Fruit fly (Drosophila melanogaster) whole organism, embryonic: ENCODE measurements around the gene CG12995.
A peak's percentile ranks its signal among the peaks of the same experiment; 100 is the strongest.

Source experiments
- BEAF-32 ChIP-seq: fragments of 200-800 bp; sonication (Bioruptor generic); optimal IDR thresholded peaks from 3 replicates; lab custom pipeline; 2017; ENCODE audit warnings: missing biosample characterization, missing genetic modification characterization, mild to moderate bottlenecking, moderate library complexity, missing genetic modification reagents
- CG10321 ChIP-seq: fragments of 200-800 bp; sonication (Bioruptor generic); IDR thresholded peaks from 2 replicates; pipeline ENCODE4 v1.3.6; 2022; ENCODE audit warnings: missing biosample characterization, missing genetic modification characterization
- CG11085 ChIP-seq: fragments of 200-800 bp; sonication (Bioruptor generic); IDR thresholded peaks from 2 replicates; pipeline ENCODE4 v1.3.6; 2022; ENCODE audit warnings: missing biosample characterization, missing genetic modification characterization
- CG11560 ChIP-seq: fragments of 200-800 bp; sonication (Bioruptor generic); IDR thresholded peaks from 3 replicates; pipeline ENCODE4 v1.3.6; 2022; ENCODE audit warnings: missing biosample characterization, missing genetic modification characterization
- CG11696 ChIP-seq: fragments of 200-800 bp; sonication (Bioruptor generic); IDR thresholded peaks from 2 replicates; pipeline ENCODE4 v1.3.6; 2022; ENCODE audit warnings: missing biosample characterization, missing genetic modification characterization
- CG2199 ChIP-seq: fragments of 200-800 bp; sonication (Bioruptor generic); IDR thresholded peaks from 3 replicates; pipeline ENCODE4 v1.3.6; 2022; ENCODE audit warnings: missing biosample characterization, missing genetic modification characterization
- CG2712 ChIP-seq: fragments of 200-800 bp; optimal IDR thresholded peaks from 3 replicates; lab custom pipeline; 2019; ENCODE audit warnings: missing biosample characterization, mild to moderate bottlenecking, missing genetic modification characterization, moderate library complexity
- CG3838 ChIP-seq: fragments of 200-800 bp; sonication (Bioruptor generic); optimal IDR thresholded peaks from 3 replicates; lab custom pipeline; 2016; ENCODE audit warnings: missing biosample characterization, missing genetic modification characterization
- CG4328 ChIP-seq: fragments of 200-800 bp; sonication (Bioruptor generic); optimal IDR thresholded peaks from 3 replicates; lab custom pipeline; 2017; ENCODE audit warnings: missing biosample characterization, missing genetic modification reagents, missing genetic modification characterization
- CG6791 ChIP-seq: fragments of 200-800 bp; sonication (Bioruptor generic); IDR thresholded peaks from 3 replicates; pipeline ENCODE4 v1.3.6; 2022; ENCODE audit warnings: missing biosample characterization, missing genetic modification characterization; ENCODE audit not compliant: partially characterized antibody
- CG7556 ChIP-seq: fragments of 200-800 bp; sonication (Bioruptor generic); optimal IDR thresholded peaks from 2 replicates; lab custom pipeline; 2017; ENCODE audit warnings: missing biosample characterization, mild to moderate bottlenecking, missing genetic modification characterization
- CG8089 ChIP-seq: fragments of 200-800 bp; sonication (Bioruptor generic); optimal IDR thresholded peaks from 3 replicates; lab custom pipeline; 2016; ENCODE audit warnings: missing biosample characterization, missing genetic modification characterization
- CG9609 ChIP-seq: fragments of 200-800 bp; sonication (Bioruptor generic); optimal IDR thresholded peaks from 3 replicates; lab custom pipeline; 2016; ENCODE audit warnings: missing biosample characterization, missing genetic modification characterization
- Dip3 ChIP-seq: fragments of 200-800 bp; sonication (Bioruptor generic); optimal IDR thresholded peaks from 3 replicates; lab custom pipeline; 2016; ENCODE audit warnings: missing biosample characterization, missing genetic modification characterization
- H2.0 ChIP-seq: fragments of 200-800 bp; sonication (Bioruptor generic); IDR thresholded peaks from 2 replicates; pipeline ENCODE4 v1.3.6; 2022; ENCODE audit warnings: missing biosample characterization, missing genetic modification characterization
- Hmr ChIP-seq: fragments of 200-800 bp; sonication (Bioruptor generic); optimal IDR thresholded peaks from 3 replicates; lab custom pipeline; 2017; ENCODE audit warnings: mild to moderate bottlenecking, missing biosample characterization, missing genetic modification reagents, missing genetic modification characterization
- Hmx ChIP-seq: fragments of 200-800 bp; sonication (Bioruptor generic); optimal IDR thresholded peaks from 2 replicates; lab custom pipeline; 2016; ENCODE audit warnings: missing biosample characterization, missing genetic modification characterization
- MTF-1 ChIP-seq: fragments of 200-800 bp; sonication (Bioruptor generic); optimal IDR thresholded peaks from 2 replicates; lab custom pipeline; 2018; ENCODE audit warnings: missing biosample characterization, mild to moderate bottlenecking, missing genetic modification characterization, borderline replicate concordance
- Mrtf ChIP-seq: fragments of 200-800 bp; sonication (Bioruptor generic); IDR thresholded peaks from 3 replicates; pipeline ENCODE4 v1.3.6; 2022; ENCODE audit warnings: missing biosample characterization, missing genetic modification characterization
- NC2α ChIP-seq: fragments of 200-800 bp; sonication (Bioruptor generic); optimal IDR thresholded peaks from 2 replicates; lab custom pipeline; 2016; ENCODE audit warnings: missing biosample characterization, missing genetic modification characterization
- Trl ChIP-seq, 3 experiments: fragments of >200 bp in 2 of 3; fragments of 200-800 bp in 1 of 3; sonication (Bioruptor generic) in 1 of 3; optimal IDR thresholded peaks; 2 replicates in 1 of 3; 3 replicates in 2 of 3; lab custom pipeline; 2016 to 2017; ENCODE audit warnings: missing biosample characterization in 1 of 3, missing genetic modification characterization in 1 of 3
- Xbp1 ChIP-seq: fragments of 200-800 bp; sonication (Bioruptor generic); optimal IDR thresholded peaks from 3 replicates; lab custom pipeline; 2016; ENCODE audit warnings: missing biosample characterization, mild to moderate bottlenecking, missing genetic modification characterization
- ac ChIP-seq: fragments of 200-800 bp; sonication (Bioruptor generic); optimal IDR thresholded peaks from 3 replicates; lab custom pipeline; 2017; ENCODE audit warnings: missing biosample characterization, mild to moderate bottlenecking, missing genetic modification characterization
- ash1 ChIP-seq: fragments of 200-800 bp; sonication (Bioruptor generic); optimal IDR thresholded peaks from 2 replicates; lab custom pipeline; 2018; ENCODE audit warnings: missing biosample characterization, mild to moderate bottlenecking, missing genetic modification characterization
- cg ChIP-seq: fragments of 200-800 bp; sonication (Bioruptor generic); optimal IDR thresholded peaks from 3 replicates; lab custom pipeline; 2019; ENCODE audit warnings: missing biosample characterization, mild to moderate bottlenecking, missing genetic modification characterization, moderate library complexity
- gro ChIP-seq: fragments of 200-800 bp; sonication (Bioruptor generic); optimal IDR thresholded peaks from 2 replicates; lab custom pipeline; 2016; ENCODE audit warnings: missing biosample characterization, missing genetic modification characterization
- h ChIP-seq: fragments of >200 bp; optimal IDR thresholded peaks from 2 replicates; lab custom pipeline; 2017
- insv ChIP-seq, 2 experiments: fragments of 200-800 bp; sonication (Bioruptor generic); optimal IDR thresholded peaks; 3 replicates each; lab custom pipeline; 2016 to 2018; ENCODE audit warnings: missing biosample characterization in 2 of 2, missing genetic modification characterization in 2 of 2
- inv ChIP-seq: fragments of 200-800 bp; sonication (Bioruptor generic); IDR thresholded peaks from 2 replicates; pipeline ENCODE4 v1.3.6; 2022; ENCODE audit warnings: missing biosample characterization, missing genetic modification characterization; ENCODE audit not compliant: partially characterized antibody
- mld ChIP-seq: fragments of 200-800 bp; sonication (Bioruptor generic); IDR thresholded peaks from 3 replicates; pipeline ENCODE4 v1.3.6; 2022; ENCODE audit warnings: missing biosample characterization, missing genetic modification characterization; ENCODE audit not compliant: partially characterized antibody
- otp ChIP-seq: fragments of 200-800 bp; sonication (Bioruptor generic); IDR thresholded peaks from 3 replicates; pipeline ENCODE4, ENCODE4 v1.3.6; 2022; ENCODE audit warnings: missing biosample characterization, missing genetic modification characterization
- pan ChIP-seq, 4 experiments: fragments of >200 bp in 3 of 4; fragments of 200-800 bp in 1 of 4; sonication (Bioruptor generic) in 1 of 4; optimal IDR thresholded peaks in 3 of 4; IDR thresholded peaks in 1 of 4; 2 replicates each; pipeline versions ENCODE4 v1.3.6 to Lab custom; 2017 to 2022; ENCODE audit warnings: missing biosample characterization in 2 of 4, missing genetic modification characterization in 2 of 4, mixed read lengths in 1 of 4
- pb ChIP-seq: fragments of 200-800 bp; sonication (Bioruptor generic); optimal IDR thresholded peaks from 3 replicates; lab custom pipeline; 2016; ENCODE audit warnings: missing biosample characterization, missing genetic modification characterization
- prd ChIP-seq, 3 experiments: fragments of >200 bp in 2 of 3; fragments of 200-800 bp in 1 of 3; sonication (Bioruptor generic) in 1 of 3; optimal IDR thresholded peaks in 2 of 3; IDR thresholded peaks in 1 of 3; 2 replicates in 2 of 3; 3 replicates in 1 of 3; pipeline versions ENCODE4 v1.3.6 to Lab custom; 2017 to 2022; ENCODE audit warnings: missing biosample characterization in 1 of 3, missing genetic modification characterization in 1 of 3
- salm ChIP-seq: fragments of 200-800 bp; sonication (Bioruptor generic); optimal IDR thresholded peaks from 2 replicates; lab custom pipeline; 2018; ENCODE audit warnings: missing biosample characterization, mild to moderate bottlenecking, missing genetic modification characterization
- sens ChIP-seq: fragments of 200-800 bp; sonication (Bioruptor generic); peaks from one replicate; lab custom pipeline; 2016; ENCODE audit warnings: missing biosample characterization, missing genetic modification characterization
- slbo ChIP-seq: fragments of 200-800 bp; sonication (Bioruptor generic); IDR thresholded peaks from 2 replicates; pipeline ENCODE4 v1.3.6; 2022; ENCODE audit warnings: missing biosample characterization, missing genetic modification characterization
- so ChIP-seq: fragments of 200-800 bp; sonication (Bioruptor generic); IDR thresholded peaks from 3 replicates; pipeline ENCODE4 v1.3.6; 2022; ENCODE audit warnings: missing biosample characterization, missing genetic modification characterization
- stwl ChIP-seq: fragments of 200-800 bp; sonication (Bioruptor generic); optimal IDR thresholded peaks from 3 replicates; lab custom pipeline; 2018; ENCODE audit warnings: missing biosample characterization, mild to moderate bottlenecking, missing genetic modification characterization, moderate library complexity

CG12995 gene

DNA sequence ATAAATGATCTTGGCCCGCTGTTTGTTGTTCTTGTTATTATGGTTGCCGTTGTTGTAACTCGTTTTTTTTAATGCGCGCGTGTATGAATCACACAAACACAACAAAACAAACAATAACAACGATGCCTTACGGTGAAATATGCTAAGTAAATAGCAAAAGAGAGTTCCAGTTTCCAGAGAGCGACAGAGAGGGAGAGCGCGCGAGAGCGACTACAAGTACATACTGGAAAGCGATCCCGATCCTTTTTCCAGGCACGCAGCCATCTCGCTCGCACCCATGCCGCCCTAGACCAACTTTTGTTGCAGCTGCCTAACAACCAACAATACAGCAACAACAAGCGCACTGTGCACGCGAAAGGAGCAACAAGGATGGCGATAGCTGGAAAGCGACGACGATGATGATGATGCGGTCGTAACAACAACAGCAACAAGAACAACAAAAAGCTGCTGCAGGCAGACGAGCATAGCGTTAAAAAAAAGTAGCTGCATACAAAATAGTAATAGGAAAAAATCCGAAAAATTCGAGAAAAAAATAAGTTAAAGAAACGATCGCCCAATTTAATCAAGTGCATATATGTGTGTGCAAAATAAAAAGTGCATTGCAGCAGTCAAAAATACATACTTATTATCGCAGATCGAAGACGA lies 49.3 kb downstream of the CG12995 start (continued):
- no peak for TF ChIP-seq pan (optimal IDR thresholded peaks at IDR 0.05; lab: Kevin White, UChicago)
- TF ChIP-seq pan (GFP tag; optimal IDR thresholded peaks at IDR 0.05 in 1 of 2, IDR thresholded peaks at IDR 0.05 in 1 of 2) = peak in 1 of 2 experiments; percentile 24
- TF ChIP-seq BEAF-32 (GFP tag; lab: Kevin White, UChicago) = no peak
- no peak for TF ChIP-seq Dip3 (GFP tag; lab: Kevin White, UChicago)
- TF ChIP-seq insv (GFP tag; optimal IDR thresholded peaks at IDR 0.05; lab: Kevin White, UChicago) = no peak
- TF ChIP-seq stwl (tag; lab: Kevin White, UChicago) = no peak
- no peak for TF ChIP-seq CG4328 (GFP tag; lab: Kevin White, UChicago)
- peak; percentile 56 to 79 for TF ChIP-seq Trl (optimal IDR thresholded peaks at IDR 0.05; lab: Kevin White, UChicago)
- TF ChIP-seq Trl (GFP tag; optimal IDR thresholded peaks at IDR 0.05; lab: Kevin White, UChicago) = no peak
- TF ChIP-seq ash1 (GFP tag; lab: Kevin White, UChicago) = no peak
- no peak for TF ChIP-seq MTF-1 (GFP tag; lab: Kevin White, UChicago)
- TF ChIP-seq Hmr = no peak
- TF ChIP-seq prd (optimal IDR thresholded peaks at IDR 0.05; lab: Kevin White, UChicago) = no peak
- no peak for TF ChIP-seq prd (GFP tag; IDR thresholded peaks at IDR 0.05; lab: Robert Waterston, UW)
- TF ChIP-seq CG2199 (GFP tag; lab: Robert Waterston, UW) = 0 out of 3 replicates have a peak, but pooled peaks have one; percentile 73
- TF ChIP-seq ac (GFP tag; lab: Kevin White, UChicago) = peak; percentile 55
- no peak for TF ChIP-seq otp (GFP tag; lab: Robert Waterston, UW)
- TF ChIP-seq mld (GFP tag; lab: Robert Waterston, UW) = no peak
- TF ChIP-seq gro (GFP tag; lab: Kevin White, UChicago) = no peak
- TF ChIP-seq CG11560 (tag; lab: Robert Waterston, UW) = no peak
- TF ChIP-seq CG8089 = no peak
- no peak for TF ChIP-seq CG11696 (GFP tag; lab: Robert Waterston, UW)
- TF ChIP-seq slbo (GFP tag; lab: Robert Waterston, UW) = no peak
- TF ChIP-seq CG11085 (GFP tag; lab: Robert Waterston, UW) = no peak
- no peak for TF ChIP-seq H2.0 (GFP tag; lab: Robert Waterston, UW)
- no peak for TF ChIP-seq pb (GFP tag; lab: Kevin White, UChicago)
- TF ChIP-seq sens = peak; percentile 75
- no peak for TF ChIP-seq CG7556 (GFP tag; lab: Kevin White, UChicago)
- no peak for TF ChIP-seq CG2712 (tag; lab: Kevin White, UChicago)
- peak; percentile 2 for TF ChIP-seq CG3838
- no peak for TF ChIP-seq NC2α (GFP tag; lab: Kevin White, UChicago)
- no peak for TF ChIP-seq Mrtf (GFP tag; lab: Robert Waterston, UW)
- TF ChIP-seq Hmx (GFP tag; lab: Kevin White, UChicago) = no peak
- TF ChIP-seq Xbp1 (GFP tag; lab: Kevin White, UChicago) = no peak
- TF ChIP-seq cg (GFP tag; lab: Kevin White, UChicago) = peak; percentile 9
- no peak for TF ChIP-seq inv (GFP tag; lab: Robert Waterston, UW)
- TF ChIP-seq salm = no peak
- no peak for TF ChIP-seq CG6791 (GFP tag; lab: Robert Waterston, UW)
- no peak for TF ChIP-seq h (lab: Kevin White, UChicago)
- TF ChIP-seq CG10321 (GFP tag; lab: Robert Waterston, UW) = 0 out of 2 replicates have a peak, but pooled peaks have one; percentile 36
- TF ChIP-seq CG9609 (GFP tag; lab: Kevin White, UChicago) = no peak
- peak; percentile 23; the same call in 1 of the 3 replicates for TF ChIP-seq so (GFP tag; lab: Robert Waterston, UW)
